Worm (Caenorhabditis elegans) whole organism, young adult: ENCODE data around the gene Y22D7AL.6.

Source experiments
- B0261.1 ChIP-seq: sonication (generic microtip); optimal IDR thresholded peaks from 2 replicates; lab custom pipeline; 2016; ENCODE audit warnings: mild to moderate bottlenecking, missing genetic modification characterization, moderate library complexity, missing compliant biosample characterization
- D2030.7 ChIP-seq: fragments of 200-800 bp; sonication (Bioruptor generic); IDR thresholded peaks from 2 replicates; pipeline ENCODE4 v1.3.6; 2022; ENCODE audit warnings: missing genetic modification reagents, missing genetic modification characterization, missing compliant biosample characterization
- F23B12.7 ChIP-seq: sonication (generic microtip); optimal IDR thresholded peaks from 2 replicates; lab custom pipeline; 2017; ENCODE audit warnings: missing genetic modification characterization, mild to moderate bottlenecking, missing compliant biosample characterization, antibody characterized with exemption, moderate library complexity; ENCODE audit not compliant: insufficient read depth
- T07F8.4 ChIP-seq: sonication (generic microtip); optimal IDR thresholded peaks from 2 replicates; lab custom pipeline; 2016; ENCODE audit warnings: mild to moderate bottlenecking, missing genetic modification characterization, moderate library complexity, missing compliant biosample characterization
- ama-1 ChIP-seq, 3 experiments: fragments of 150-350 bp in 1 of 3; sonication (generic microtip) in 2 of 3; optimal IDR thresholded peaks; 2 replicates each; lab custom pipeline; 2014 to 2018; ENCODE audit warnings: missing biosample characterization in 2 of 3, missing genetic modification characterization in 2 of 3, missing genetic modification reagents in 2 of 3
- attf-3 ChIP-seq: fragments of 200-800 bp; sonication (Bioruptor generic); conservative IDR thresholded peaks from 2 replicates; pipeline ENCODE4 v1.3.6; 2022; ENCODE audit warnings: missing genetic modification reagents, missing genetic modification characterization, missing compliant biosample characterization
- egrh-3 ChIP-seq: fragments of 200-800 bp; sonication (Bioruptor generic); IDR thresholded peaks from 2 replicates; pipeline ENCODE4 v1.3.6; 2022; ENCODE audit warnings: missing genetic modification reagents, missing genetic modification characterization, missing compliant biosample characterization
- lin-54 ChIP-seq: fragments of 200-800 bp; sonication (Bioruptor generic); optimal IDR thresholded peaks from 2 replicates; lab custom pipeline; 2018; ENCODE audit warnings: mild to moderate bottlenecking, missing genetic modification characterization, missing compliant biosample characterization
- nhr-90 ChIP-seq: sonication (generic microtip); optimal IDR thresholded peaks from 2 replicates; lab custom pipeline; 2016; ENCODE audit warnings: missing genotype, mild to moderate bottlenecking, missing genetic modification characterization, missing compliant biosample characterization
- unc-62 ChIP-seq: fragments of 150-350 bp; optimal IDR thresholded peaks from 2 replicates; lab custom pipeline; 2014; ENCODE audit warnings: missing biosample characterization, missing genetic modification reagents, missing genetic modification characterization
- ztf-18 ChIP-seq: sonication (generic microtip); optimal IDR thresholded peaks from 2 replicates; lab custom pipeline; 2016; ENCODE audit warnings: missing genotype, mild to moderate bottlenecking, missing genetic modification characterization, missing compliant biosample characterization

ce11 chrIII:1618312-1618711 lies 13.6 kb downstream of the Y22D7AL.6 start:
- TF ChIP-seq attf-3 (GFP tag; lab: Robert Waterston, UW) (no peak), lin-54 (no peak), ama-1 (optimal IDR thresholded peaks at IDR 0.05; lab: Kevin White, UChicago) (no peak), ama-1 (GFP tag; optimal IDR thresholded peaks at IDR 0.05; lab: Kevin White, UChicago) (no peak), nhr-90 (no peak), F23B12.7 (tag; lab: Kevin White, UChicago) (no peak), egrh-3 (no peak), unc-62 (GFP tag; lab: Kevin White, UChicago) (no peak), B0261.1 (tag; lab: Kevin White, UChicago) (no peak), ztf-18 (tag; lab: Kevin White, UChicago) (no peak), D2030.7 (GFP tag; lab: Robert Waterston, UW) (no peak), T07F8.4 (tag; lab: Kevin White, UChicago) (no peak)
